Worm (Caenorhabditis elegans) whole organism, L1 larva: ENCODE data around the gene unc-132.
A peak's percentile ranks its signal among the peaks of the same experiment; 100 is the strongest.

Experiments
- C16A3.4 ChIP-seq: fragments of 150-350 bp; optimal IDR thresholded peaks from 2 replicates; lab custom pipeline; 2014; ENCODE audit warnings: missing biosample characterization, missing genetic modification characterization
- Y116A8C.19 ChIP-seq: sonication (generic microtip); optimal IDR thresholded peaks from 2 replicates; lab custom pipeline; 2016; ENCODE audit warnings: missing compliant biosample characterization, missing genetic modification characterization, borderline replicate concordance
- aly-2 ChIP-seq: fragments of 150-350 bp; optimal IDR thresholded peaks from 2 replicates; lab custom pipeline; 2014; ENCODE audit warnings: missing biosample characterization, missing genetic modification characterization
- blmp-1 ChIP-seq: fragments of 150-350 bp; optimal IDR thresholded peaks from 2 replicates; lab custom pipeline; 2014; ENCODE audit warnings: missing biosample characterization, missing genetic modification characterization
- ceh-82 ChIP-seq, 3 experiments: fragments of 150-350 bp in 1 of 3; sonication (generic microtip) in 2 of 3; optimal IDR thresholded peaks; 2 replicates each; lab custom pipeline; 2014 to 2017; ENCODE audit warnings: missing biosample characterization in 3 of 3, missing genetic modification characterization in 3 of 3
- ces-1 ChIP-seq: fragments of 150-350 bp; optimal IDR thresholded peaks from 2 replicates; lab custom pipeline; 2014; ENCODE audit warnings: missing biosample characterization, missing genetic modification reagents, missing genetic modification characterization
- dpl-1 ChIP-seq, 3 experiments: fragments of 150-350 bp in 2 of 3; sonication (generic microtip) in 1 of 3; optimal IDR thresholded peaks; 2 replicates each; lab custom pipeline; 2014 to 2017; ENCODE audit warnings: missing biosample characterization in 3 of 3, missing genetic modification characterization in 3 of 3, missing genetic modification reagents in 3 of 3
- dsc-1 ChIP-seq: sonication (generic microtip); optimal IDR thresholded peaks from 2 replicates; lab custom pipeline; 2016; ENCODE audit warnings: mild to moderate bottlenecking, missing genetic modification characterization, missing compliant biosample characterization
- efl-1 ChIP-seq, 4 experiments: fragments of 150-350 bp; optimal IDR thresholded peaks in 3 of 4; peaks in 1 of 4; 1 replicate in 1 of 4; 2 replicates in 3 of 4; lab custom pipeline; 2014; ENCODE audit warnings: missing biosample characterization in 2 of 4, missing genetic modification characterization in 2 of 4, missing genetic modification reagents in 2 of 4
- egl-13 ChIP-seq: sonication (generic microtip); optimal IDR thresholded peaks from 2 replicates; lab custom pipeline; 2016; ENCODE audit warnings: missing genotype, missing genetic modification reagents, missing genetic modification characterization, missing compliant biosample characterization
- egl-27 ChIP-seq, 2 experiments: fragments of 150-350 bp in 1 of 2; sonication (generic microtip); optimal IDR thresholded peaks; 3 replicates each; lab custom pipeline; 2017 to 2018; ENCODE audit warnings: missing biosample characterization in 2 of 2, missing genetic modification characterization in 2 of 2, missing genetic modification reagents in 2 of 2
- elt-2 ChIP-seq: sonication (generic microtip); optimal IDR thresholded peaks from 2 replicates; lab custom pipeline; 2016; ENCODE audit warnings: missing genetic modification characterization, mild to moderate bottlenecking, inconsistent platforms, missing compliant biosample characterization, missing genetic modification reagents
- fkh-10 ChIP-seq: sonication (generic microtip); optimal IDR thresholded peaks from 2 replicates; lab custom pipeline; 2017; ENCODE audit warnings: missing biosample characterization, missing genetic modification reagents, missing genetic modification characterization
- fkh-4 ChIP-seq: sonication (generic microtip); optimal IDR thresholded peaks from 2 replicates; lab custom pipeline; 2016; ENCODE audit warnings: missing compliant biosample characterization, missing genetic modification characterization, borderline replicate concordance
- fkh-8 ChIP-seq: sonication (generic microtip); optimal IDR thresholded peaks from 2 replicates; lab custom pipeline; 2016; ENCODE audit warnings: mild to moderate bottlenecking, missing genetic modification characterization, missing compliant biosample characterization
- grh-1 ChIP-seq: fragments of 200-800 bp; sonication (Bioruptor generic); IDR thresholded peaks from 2 replicates; pipeline ENCODE4 v1.3.6; 2022; ENCODE audit warnings: missing genetic modification reagents, missing genetic modification characterization, missing compliant biosample characterization
- hpl-2 ChIP-seq: fragments of 150-350 bp; optimal IDR thresholded peaks from 2 replicates; lab custom pipeline; 2014; ENCODE audit warnings: missing biosample characterization, missing genetic modification reagents, missing genetic modification characterization
- irx-1 ChIP-seq: sonication (generic microtip); optimal IDR thresholded peaks from 2 replicates; lab custom pipeline; 2016; ENCODE audit warnings: missing genetic modification characterization, missing compliant biosample characterization
- jun-1 ChIP-seq: fragments of 150-350 bp; optimal IDR thresholded peaks from 2 replicates; lab custom pipeline; 2014; ENCODE audit warnings: missing biosample characterization, missing genetic modification reagents, missing genetic modification characterization
- lin-14 ChIP-seq: fragments of 200-800 bp; sonication (Bioruptor generic); optimal IDR thresholded peaks from 2 replicates; lab custom pipeline; 2018; ENCODE audit warnings: mild to moderate bottlenecking, missing genetic modification characterization, moderate library complexity, missing compliant biosample characterization
- lsy-2 ChIP-seq, 2 experiments: fragments of 150-350 bp; optimal IDR thresholded peaks; 2 replicates each; lab custom pipeline; 2014; ENCODE audit warnings: missing biosample characterization in 2 of 2, missing genetic modification characterization in 2 of 2
- mab-9 ChIP-seq: fragments of 200-800 bp; sonication (Bioruptor generic); IDR thresholded peaks from 2 replicates; pipeline ENCODE4 v1.3.6; 2022; ENCODE audit warnings: missing genetic modification reagents, missing genetic modification characterization, missing compliant biosample characterization
- mdl-1 ChIP-seq, 2 experiments: fragments of 150-350 bp; optimal IDR thresholded peaks; 2 replicates each; lab custom pipeline; 2014 to 2017; ENCODE audit warnings: missing biosample characterization in 2 of 2, missing genetic modification characterization in 2 of 2, inconsistent platforms in 1 of 2
- mep-1 ChIP-seq: fragments of 150-350 bp; optimal IDR thresholded peaks from 2 replicates; lab custom pipeline; 2014; ENCODE audit warnings: missing biosample characterization, missing genetic modification characterization
- nhr-19 ChIP-seq: fragments of 200-800 bp; sonication (Bioruptor generic); conservative IDR thresholded peaks from 2 replicates; pipeline ENCODE4 v1.3.6; 2022; ENCODE audit warnings: missing genetic modification characterization, missing compliant biosample characterization
- nhr-20 ChIP-seq: sonication (generic microtip); optimal IDR thresholded peaks from 2 replicates; lab custom pipeline; 2016; ENCODE audit warnings: mild to moderate bottlenecking, missing genetic modification characterization, missing compliant biosample characterization
- nhr-28 ChIP-seq: fragments of 150-350 bp; optimal IDR thresholded peaks from 2 replicates; lab custom pipeline; 2014; ENCODE audit warnings: missing biosample characterization, missing genetic modification characterization
- nhr-47 ChIP-seq: sonication (generic microtip); optimal IDR thresholded peaks from 2 replicates; lab custom pipeline; 2016; ENCODE audit warnings: mild to moderate bottlenecking, missing genetic modification characterization, moderate library complexity, missing compliant biosample characterization
- nhr-71 ChIP-seq: sonication (generic microtip); optimal IDR thresholded peaks from 2 replicates; lab custom pipeline; 2016; ENCODE audit warnings: mild to moderate bottlenecking, missing genetic modification characterization, moderate library complexity, missing compliant biosample characterization
- nhr-76 ChIP-seq: sonication (generic microtip); optimal IDR thresholded peaks from 2 replicates; lab custom pipeline; 2017; ENCODE audit warnings: missing biosample characterization, missing genetic modification characterization
- nhr-77 ChIP-seq: fragments of 150-350 bp; optimal IDR thresholded peaks from 2 replicates; lab custom pipeline; 2014; ENCODE audit warnings: missing biosample characterization, missing genetic modification characterization
- nhr-85 ChIP-seq: sonication (generic microtip); peaks from one replicate; lab custom pipeline; 2016; ENCODE audit warnings: missing genetic modification characterization, inconsistent platforms, missing compliant biosample characterization
- nhr-90 ChIP-seq: sonication (generic microtip); optimal IDR thresholded peaks from 2 replicates; lab custom pipeline; 2016; ENCODE audit warnings: mild to moderate bottlenecking, missing genetic modification characterization, missing compliant biosample characterization; ENCODE audit not compliant: poor library complexity
- pag-3 ChIP-seq: sonication (generic microtip); optimal IDR thresholded peaks from 2 replicates; lab custom pipeline; 2017; ENCODE audit warnings: missing genetic modification characterization, mild to moderate bottlenecking, missing compliant biosample characterization, antibody characterized with exemption, borderline replicate concordance; ENCODE audit not compliant: insufficient read depth
- rnt-1 ChIP-seq: sonication (generic microtip); optimal IDR thresholded peaks from 2 replicates; lab custom pipeline; 2016; ENCODE audit warnings: mild to moderate bottlenecking, missing genetic modification characterization, moderate library complexity, missing compliant biosample characterization
- skn-1 ChIP-seq: fragments of 150-350 bp; optimal IDR thresholded peaks from 2 replicates; lab custom pipeline; 2014; ENCODE audit warnings: missing biosample characterization, missing genetic modification characterization
- snu-23 ChIP-seq: sonication (generic microtip); optimal IDR thresholded peaks from 2 replicates; lab custom pipeline; 2016; ENCODE audit warnings: missing genetic modification characterization, missing compliant biosample characterization
- swsn-7 ChIP-seq: sonication (generic microtip); optimal IDR thresholded peaks from 2 replicates; lab custom pipeline; 2016; ENCODE audit warnings: missing genetic modification characterization, missing compliant biosample characterization
- tbx-2 ChIP-seq: sonication (generic microtip); optimal IDR thresholded peaks from 2 replicates; lab custom pipeline; 2016; ENCODE audit warnings: missing genetic modification characterization, missing compliant biosample characterization
- unc-130 ChIP-seq: fragments of 150-350 bp; optimal IDR thresholded peaks from 2 replicates; lab custom pipeline; 2017; ENCODE audit warnings: missing biosample characterization, missing genetic modification characterization, inconsistent platforms
- unc-30 ChIP-seq: sonication (generic microtip); optimal IDR thresholded peaks from 2 replicates; lab custom pipeline; 2017; ENCODE audit warnings: missing biosample characterization, missing genetic modification characterization
- xbp-1 ChIP-seq: sonication (generic microtip); optimal IDR thresholded peaks from 2 replicates; lab custom pipeline; 2016; ENCODE audit warnings: missing genetic modification characterization, missing compliant biosample characterization
- ztf-11 ChIP-seq, 2 experiments: sonication (generic microtip); optimal IDR thresholded peaks; 2 replicates each; lab custom pipeline; 2016 to 2017; ENCODE audit warnings: missing genetic modification characterization in 2 of 2, missing biosample characterization in 1 of 2, missing compliant biosample characterization in 1 of 2

The unc-132 gene

ce11 chrV:3703888-3704287 is 17.0 kb downstream of the unc-132 start (continued):
- peak; percentile 21 for TF ChIP-seq elt-2 (tag; lab: Kevin White, UChicago)
- peak; percentile 79 for TF ChIP-seq rnt-1
- no peak for TF ChIP-seq C16A3.4 (tag; lab: Kevin White, UChicago)
- TF ChIP-seq nhr-19 = peak; percentile 60
- peak; percentile 25 for TF ChIP-seq fkh-8 (tag; lab: Kevin White, UChicago)
- TF ChIP-seq egl-13 (tag; lab: Kevin White, UChicago) = peak; percentile 66
- no peak for TF ChIP-seq aly-2
- TF ChIP-seq swsn-7 (tag; lab: Kevin White, UChicago) = peak; percentile 86
- TF ChIP-seq xbp-1 (tag; lab: Kevin White, UChicago) = peak; percentile 66
- TF ChIP-seq lin-14 (GFP tag; lab: Kevin White, UChicago) = peak; percentile 92
- TF ChIP-seq nhr-20 (tag; lab: Kevin White, UChicago) = peak; percentile 84
- no peak for TF ChIP-seq unc-130 (tag; lab: Kevin White, UChicago)
- peak in 1 of 2 experiments; percentile 63 for TF ChIP-seq ztf-11 (tag; optimal IDR thresholded peaks at IDR 0.05; lab: Kevin White, UChicago)
- TF ChIP-seq skn-1 (tag; lab: Kevin White, UChicago) = peak; percentile 72
- TF ChIP-seq unc-30 (tag; lab: Kevin White, UChicago) = no peak
- TF ChIP-seq ceh-82 (tag; optimal IDR thresholded peaks at IDR 0.05; lab: Kevin White, UChicago) = peak in 2 of 3 experiments; percentile 49 to 66
- TF ChIP-seq nhr-47 (tag; lab: Kevin White, UChicago) = peak; percentile 80
- TF ChIP-seq lsy-2 (tag; optimal IDR thresholded peaks at IDR 0.05; lab: Kevin White, UChicago) = peak; percentile 61 to 69
- peak; percentile 78 for TF ChIP-seq mep-1 (tag; lab: Kevin White, UChicago)
- TF ChIP-seq nhr-77 = peak; percentile 9
- TF ChIP-seq nhr-90 (tag; lab: Kevin White, UChicago) = peak; percentile 53
- TF ChIP-seq tbx-2 (tag; lab: Kevin White, UChicago) = peak; percentile 80
- TF ChIP-seq mdl-1 (tag; optimal IDR thresholded peaks at IDR 0.05; lab: Kevin White, UChicago) = peak in 1 of 2 experiments; percentile 62
- TF ChIP-seq dsc-1 (tag; lab: Kevin White, UChicago) = peak; percentile 60
- no peak for TF ChIP-seq Y116A8C.19 (tag; lab: Kevin White, UChicago)
- peak; percentile 43 for TF ChIP-seq fkh-10 (GFP tag; lab: Kevin White, UChicago)
- peak; percentile 78 to 90 for TF ChIP-seq efl-1 (optimal IDR thresholded peaks at IDR 0.05; lab: Kevin White, UChicago)
- peak; percentile 41 to 95 for TF ChIP-seq efl-1 (GFP tag; optimal IDR thresholded peaks at IDR 0.05 in 1 of 2; lab: Kevin White, UChicago)
- peak; percentile 8; the same call in 1 of the 2 replicates for TF ChIP-seq grh-1
- TF ChIP-seq mab-9 = no peak
- TF ChIP-seq jun-1 (tag; lab: Kevin White, UChicago) = peak; percentile 34
- TF ChIP-seq fkh-4 = no peak
- no peak for TF ChIP-seq ces-1 (GFP tag; lab: Kevin White, UChicago)
- TF ChIP-seq pag-3 = no peak
- peak; percentile 15 to 40 (median 38) for TF ChIP-seq dpl-1 (GFP tag; optimal IDR thresholded peaks at IDR 0.05; lab: Kevin White, UChicago)
- TF ChIP-seq irx-1 = peak; percentile 48
- no peak for TF ChIP-seq hpl-2 (GFP tag; lab: Kevin White, UChicago)
- TF ChIP-seq nhr-76 (tag; lab: Kevin White, UChicago) = no peak
- TF ChIP-seq nhr-28 (tag; lab: Kevin White, UChicago) = no peak
- peak; percentile 69 for TF ChIP-seq nhr-85 (tag; lab: Kevin White, UChicago)
- TF ChIP-seq blmp-1 (tag; lab: Kevin White, UChicago) = no peak
- TF ChIP-seq nhr-71 (tag; lab: Kevin White, UChicago) = peak; percentile 89
- peak; percentile 86 for TF ChIP-seq snu-23

ce11 chrV:3704688-3705087 is 17.8 kb downstream of the unc-132 start, which contains the start of gene lin-40:
Gene lin-40, plus strand, starts transcription at chrV:3704988.
- no peak for TF ChIP-seq egl-27 (tag; optimal IDR thresholded peaks at IDR 0.05; lab: Kevin White, UChicago)
- TF ChIP-seq efl-1 (optimal IDR thresholded peaks at IDR 0.05; lab: Kevin White, UChicago) = no peak
- peak in 1 of 2 experiments; percentile 87 for TF ChIP-seq efl-1 (GFP tag; optimal IDR thresholded peaks at IDR 0.05 in 1 of 2; lab: Kevin White, UChicago)
